Worm (Caenorhabditis elegans) whole organism, early embryonic: ENCODE measurements around the gene C29H12.6.

Experiments used
- B0310.2 ChIP-seq: sonication (generic microtip); optimal IDR thresholded peaks from 2 replicates; lab custom pipeline; 2016; ENCODE audit warnings: mild to moderate bottlenecking, missing genetic modification characterization, missing compliant biosample characterization
- F13C5.2 ChIP-seq: sonication (generic microtip); optimal IDR thresholded peaks from 2 replicates; lab custom pipeline; 2017; ENCODE audit warnings: mild to moderate bottlenecking, missing genetic modification characterization, inconsistent platforms, missing compliant biosample characterization
- aly-1 ChIP-seq: sonication (generic microtip); optimal IDR thresholded peaks from 2 replicates; lab custom pipeline; 2016; ENCODE audit warnings: missing genetic modification characterization, missing compliant biosample characterization
- ama-1 ChIP-seq: fragments of 150-350 bp; optimal IDR thresholded peaks from 2 replicates; lab custom pipeline; 2014
- ceh-13 ChIP-seq: fragments of 200-800 bp; sonication (Bioruptor generic); optimal IDR thresholded peaks from 2 replicates; lab custom pipeline; 2018; ENCODE audit warnings: mild to moderate bottlenecking, missing genetic modification characterization, missing compliant biosample characterization
- ceh-36 ChIP-seq: sonication (generic microtip); optimal IDR thresholded peaks from 2 replicates; lab custom pipeline; 2016; ENCODE audit warnings: missing genetic modification characterization, inconsistent platforms, missing compliant biosample characterization
- ets-7 ChIP-seq: sonication (generic microtip); optimal IDR thresholded peaks from 2 replicates; lab custom pipeline; 2016; ENCODE audit warnings: missing genotype, missing genetic modification characterization, missing compliant biosample characterization
- flt-1 ChIP-seq: fragments of 200-800 bp; sonication (Bioruptor generic); IDR thresholded peaks from 2 replicates; pipeline ENCODE4 v1.3.6; 2022; ENCODE audit warnings: missing genetic modification characterization, missing compliant biosample characterization
- hmbx-1 ChIP-seq: sonication (generic microtip); optimal IDR thresholded peaks from 2 replicates; lab custom pipeline; 2016; ENCODE audit warnings: mild to moderate bottlenecking, missing genetic modification characterization, missing compliant biosample characterization
- hmg-4 ChIP-seq: fragments of 200-800 bp; sonication (Bioruptor generic); optimal IDR thresholded peaks from 2 replicates; lab custom pipeline; 2018; ENCODE audit warnings: mild to moderate bottlenecking, missing genetic modification characterization, missing compliant biosample characterization
- hnd-1 ChIP-seq: sonication (generic microtip); optimal IDR thresholded peaks from 2 replicates; lab custom pipeline; 2016; ENCODE audit warnings: missing genetic modification characterization, missing compliant biosample characterization
- pes-1 ChIP-seq: fragments of 200-800 bp; sonication (Bioruptor generic); IDR thresholded peaks from 2 replicates; pipeline ENCODE4 v1.3.6; 2022; ENCODE audit warnings: missing genetic modification reagents, missing genetic modification characterization, missing compliant biosample characterization
- scrt-1 ChIP-seq: fragments of 200-800 bp; sonication (Bioruptor generic); IDR thresholded peaks from 2 replicates; pipeline ENCODE4 v1.3.6; 2022; ENCODE audit warnings: missing genetic modification characterization, missing compliant biosample characterization
- sea-1 ChIP-seq: fragments of 200-800 bp; sonication (Bioruptor generic); conservative IDR thresholded peaks from 2 replicates; pipeline ENCODE4 v1.3.6; 2022; ENCODE audit warnings: missing genetic modification characterization, missing compliant biosample characterization
- tbx-11 ChIP-seq: fragments of 200-800 bp; sonication (Bioruptor generic); IDR thresholded peaks from 2 replicates; pipeline ENCODE4 v1.3.6; 2022; ENCODE audit warnings: missing genetic modification characterization, missing compliant biosample characterization
- tbx-37 ChIP-seq: fragments of 200-800 bp; sonication (Bioruptor generic); conservative IDR thresholded peaks from 2 replicates; pipeline ENCODE4 v1.3.6; 2022; ENCODE audit warnings: missing genetic modification reagents, missing genetic modification characterization, missing compliant biosample characterization
- tra-4 ChIP-seq: sonication (generic microtip); optimal IDR thresholded peaks from 2 replicates; lab custom pipeline; 2017; ENCODE audit warnings: missing genetic modification characterization, missing compliant biosample characterization

The C29H12.6 gene

ce11 chrII:6107773-6108172, 10.3 kb downstream of the C29H12.6 start:
- TF ChIP-seq pes-1 (GFP tag; lab: Robert Waterston, UW) (no peak), flt-1 (no peak), ets-7 (tag; lab: Kevin White, UChicago) (no peak), tbx-11 (GFP tag; lab: Robert Waterston, UW) (no peak)

ce11 chrII:6103986-6104385, 14.1 kb downstream of the C29H12.6 start:
- TF ChIP-seq hmg-4 (GFP tag; lab: Kevin White, UChicago) (no peak), scrt-1 (GFP tag; lab: Robert Waterston, UW) (no peak)

- TF ChIP-seq B0310.2 (tag; lab: Kevin White, UChicago) (no peak), aly-1 (tag; lab: Kevin White, UChicago) (no peak), hnd-1 (tag; lab: Kevin White, UChicago) (no peak), ama-1 (lab: Kevin White, UChicago) (no peak), pes-1 (GFP tag; lab: Robert Waterston, UW) (no peak), flt-1 (no peak)
Measured at ce11 chrII:6101475-6101874, 16.6 kb downstream of the C29H12.6 start.

ce11 chrII:6099500-6099899, 18.6 kb downstream of the C29H12.6 start, which contains the start of gene rgs-3:
Gene rgs-3 (plus strand): TSS chrII:6099800.
- TF ChIP-seq hmbx-1 (tag; lab: Kevin White, UChicago) = no peak
- no peak for TF ChIP-seq ama-1 (lab: Kevin White, UChicago)
- no peak for TF ChIP-seq ets-7 (tag; lab: Kevin White, UChicago)
- TF ChIP-seq hmg-4 (GFP tag; lab: Kevin White, UChicago) = no peak
- no peak for TF ChIP-seq F13C5.2
- no peak for TF ChIP-seq tbx-37 (GFP tag; lab: Robert Waterston, UW)
- TF ChIP-seq ceh-36 = no peak
- no peak for TF ChIP-seq ceh-13 (GFP tag; lab: Kevin White, UChicago)
- TF ChIP-seq flt-1 = no peak
- TF ChIP-seq hnd-1 (tag; lab: Kevin White, UChicago) = no peak
- no peak for TF ChIP-seq sea-1 (GFP tag; lab: Robert Waterston, UW)
- no peak for TF ChIP-seq tbx-11 (GFP tag; lab: Robert Waterston, UW)
- no peak for TF ChIP-seq scrt-1 (GFP tag; lab: Robert Waterston, UW)
- no peak for TF ChIP-seq aly-1 (tag; lab: Kevin White, UChicago)
- TF ChIP-seq pes-1 (GFP tag; lab: Robert Waterston, UW) = no peak
- TF ChIP-seq tra-4 (tag; lab: Kevin White, UChicago) = no peak
- TF ChIP-seq B0310.2 (tag; lab: Kevin White, UChicago) = no peak

- peak; percentile 57; the same call in 1 of the 2 replicates for TF ChIP-seq tbx-37 (GFP tag; lab: Robert Waterston, UW)
- TF ChIP-seq pes-1 (GFP tag; lab: Robert Waterston, UW) = no peak
Measured at ce11 chrII:6097441-6097840, 20.6 kb downstream of the C29H12.6 start, which contains the start of the genes tpp-2 and rbbp-5. Gene tpp-2 (minus strand): TSS chrII:6097597. Gene rbbp-5 (plus strand): TSS chrII:6097830.

ce11 chrII:6091380-6091779, 26.7 kb downstream of the C29H12.6 start, which contains the start of the genes fbf-2 and nspg-3:
Gene fbf-2 (minus strand): TSS chrII:6091480.
Gene nspg-3 (plus strand): TSS chrII:6091767.
- TF ChIP-seq sea-1 (GFP tag; lab: Robert Waterston, UW) (no peak), ceh-13 (GFP tag; lab: Kevin White, UChicago) (no peak), ets-7 (tag; lab: Kevin White, UChicago) (no peak), ama-1 (lab: Kevin White, UChicago) (no peak), F13C5.2 (no peak), scrt-1 (GFP tag; lab: Robert Waterston, UW) (no peak)

- TF ChIP-seq tbx-11 (GFP tag; lab: Robert Waterston, UW) (no peak), hmbx-1 (tag; lab: Kevin White, UChicago) (no peak), scrt-1 (GFP tag; lab: Robert Waterston, UW) (no peak), aly-1 (tag; lab: Kevin White, UChicago) (no peak), pes-1 (GFP tag; lab: Robert Waterston, UW) (no peak), ets-7 (tag; lab: Kevin White, UChicago) (no peak)
Measured at ce11 chrII:6082620-6083019, 35.4 kb downstream of the C29H12.6 start, which contains the start of gene F21H12.3. Gene F21H12.3 (plus strand): TSS chrII:6082920.

- TF ChIP-seq ama-1 (lab: Kevin White, UChicago) (no peak), aly-1 (tag; lab: Kevin White, UChicago) (no peak), hnd-1 (tag; lab: Kevin White, UChicago) (no peak), ceh-36 (no peak), pes-1 (GFP tag; lab: Robert Waterston, UW) (no peak), ets-7 (tag; lab: Kevin White, UChicago) (no peak), F13C5.2 (no peak)
Measured at ce11 chrII:6080743-6081142, 37.3 kb downstream of the C29H12.6 start, which contains the start of gene fbf-1. Gene fbf-1 (minus strand): TSS chrII:6080843.

- TF ChIP-seq aly-1 (tag; lab: Kevin White, UChicago) = no peak
Measured at ce11 chrII:6077604-6078003, 40.5 kb downstream of the C29H12.6 start, which contains the start of gene H12I13.6. Gene H12I13.6 (plus strand): TSS chrII:6077904.
